Fruit fly (Drosophila melanogaster) whole organism, embryonic: ENCODE measurements around the gene bon.

ENCODE experiments used
- ATbp ChIP-seq: fragments of 200-800 bp; sonication (Bioruptor generic); optimal IDR thresholded peaks from 2 replicates; lab custom pipeline; 2017; ENCODE audit warnings: missing biosample characterization, mild to moderate bottlenecking, missing genetic modification characterization, missing genetic modification reagents
- Antp ChIP-seq: fragments of 200-800 bp; sonication (Bioruptor generic); optimal IDR thresholded peaks from 3 replicates; lab custom pipeline; 2016; ENCODE audit warnings: missing biosample characterization, missing genetic modification characterization
- B-H1 ChIP-seq: fragments of 200-800 bp; sonication (Bioruptor generic); IDR thresholded peaks from 3 replicates; pipeline ENCODE4 v1.3.6; 2022; ENCODE audit warnings: missing biosample characterization, missing genetic modification characterization
- Blimp-1 ChIP-seq: fragments of 200-800 bp; sonication (Bioruptor generic); optimal IDR thresholded peaks from 3 replicates; lab custom pipeline; 2018; ENCODE audit warnings: missing biosample characterization, missing genetic modification characterization, mild to moderate bottlenecking, moderate library complexity, missing genetic modification reagents
- BtbVII ChIP-seq: fragments of 200-800 bp; sonication (Bioruptor generic); optimal IDR thresholded peaks from 3 replicates; lab custom pipeline; 2017; ENCODE audit warnings: missing biosample characterization, mild to moderate bottlenecking, missing genetic modification characterization
- CG1024 ChIP-seq: fragments of 200-800 bp; sonication (Bioruptor generic); IDR thresholded peaks from 2 replicates; pipeline ENCODE4 v1.3.6; 2022; ENCODE audit warnings: missing biosample characterization, missing genetic modification characterization
- CG10543 ChIP-seq: fragments of 200-800 bp; sonication (Bioruptor generic); optimal IDR thresholded peaks from 3 replicates; lab custom pipeline; 2017; ENCODE audit warnings: missing biosample characterization, mild to moderate bottlenecking, missing genetic modification characterization, moderate library complexity
- CG10959 ChIP-seq: fragments of 200-800 bp; sonication (Bioruptor generic); IDR thresholded peaks from 2 replicates; pipeline ENCODE4 v1.3.6; 2022; ENCODE audit warnings: missing biosample characterization, missing genetic modification characterization
- CG11085 ChIP-seq: fragments of 200-800 bp; sonication (Bioruptor generic); IDR thresholded peaks from 2 replicates; pipeline ENCODE4 v1.3.6; 2022; ENCODE audit warnings: missing biosample characterization, missing genetic modification characterization
- CG11723 ChIP-seq: fragments of 200-800 bp; sonication (Bioruptor generic); optimal IDR thresholded peaks from 2 replicates; lab custom pipeline; 2017; ENCODE audit warnings: missing biosample characterization, mild to moderate bottlenecking, missing genetic modification characterization
- CG12104 ChIP-seq: fragments of 200-800 bp; sonication (Bioruptor generic); optimal IDR thresholded peaks from 3 replicates; lab custom pipeline; 2016; ENCODE audit warnings: missing biosample characterization, missing genetic modification characterization
- CG13296 ChIP-seq: fragments of 200-800 bp; sonication (Bioruptor generic); optimal IDR thresholded peaks from 3 replicates; lab custom pipeline; 2018; ENCODE audit warnings: missing biosample characterization, mild to moderate bottlenecking, missing genetic modification characterization
- CG17359 ChIP-seq: fragments of 200-800 bp; sonication (Bioruptor generic); optimal IDR thresholded peaks from 3 replicates; lab custom pipeline; 2018; ENCODE audit warnings: missing biosample characterization, mild to moderate bottlenecking, missing genetic modification characterization, moderate library complexity
- CG2202 ChIP-seq: fragments of 200-800 bp; sonication (Bioruptor generic); optimal IDR thresholded peaks from 2 replicates; lab custom pipeline; 2018; ENCODE audit warnings: missing biosample characterization, mild to moderate bottlenecking, missing genetic modification characterization
- CG33213 ChIP-seq: fragments of 200-800 bp; sonication (Bioruptor generic); optimal IDR thresholded peaks from 3 replicates; lab custom pipeline; 2016; ENCODE audit warnings: missing biosample characterization, missing genetic modification characterization
- CG4282 ChIP-seq: fragments of 200-800 bp; sonication (Bioruptor generic); optimal IDR thresholded peaks from 2 replicates; lab custom pipeline; 2016; ENCODE audit warnings: missing biosample characterization, missing genetic modification characterization
- CG4404 ChIP-seq: fragments of 200-800 bp; sonication (Bioruptor generic); IDR thresholded peaks from 2 replicates; pipeline ENCODE4 v1.3.6; 2022; ENCODE audit warnings: missing biosample characterization, missing genetic modification characterization
- CG4424 ChIP-seq: fragments of 200-800 bp; sonication (Bioruptor generic); optimal IDR thresholded peaks from 3 replicates; lab custom pipeline; 2016; ENCODE audit warnings: missing biosample characterization, missing genetic modification characterization
- CG4617 ChIP-seq: fragments of 200-800 bp; sonication (Bioruptor generic); optimal IDR thresholded peaks from 3 replicates; lab custom pipeline; 2016; ENCODE audit warnings: missing biosample characterization, missing genetic modification characterization, borderline replicate concordance
- CG6272 ChIP-seq: fragments of 200-800 bp; sonication (Bioruptor generic); IDR thresholded peaks from 2 replicates; pipeline ENCODE4 v1.3.6; 2022; ENCODE audit warnings: missing biosample characterization, missing genetic modification characterization
- CG6654 ChIP-seq: fragments of 200-800 bp; sonication (Bioruptor generic); optimal IDR thresholded peaks from 2 replicates; lab custom pipeline; 2017; ENCODE audit warnings: missing biosample characterization, mild to moderate bottlenecking, missing genetic modification characterization
- CG7928 ChIP-seq: fragments of 200-800 bp; sonication (Bioruptor generic); optimal IDR thresholded peaks from 2 replicates; lab custom pipeline; 2017; ENCODE audit warnings: missing biosample characterization, mild to moderate bottlenecking, missing genetic modification characterization
- CG8924 ChIP-seq: fragments of 200-800 bp; optimal IDR thresholded peaks from 3 replicates; lab custom pipeline; 2019; ENCODE audit warnings: missing biosample characterization, mild to moderate bottlenecking, missing genetic modification characterization, moderate library complexity
- CG9727 ChIP-seq: fragments of 200-800 bp; sonication (Bioruptor generic); optimal IDR thresholded peaks from 3 replicates; lab custom pipeline; 2017; ENCODE audit warnings: missing biosample characterization, mild to moderate bottlenecking, missing genetic modification characterization
- CG9932 ChIP-seq: fragments of 200-800 bp; sonication (Bioruptor generic); IDR thresholded peaks from 2 replicates; pipeline ENCODE4 v1.3.6; 2022; ENCODE audit warnings: missing biosample characterization, missing genetic modification characterization
- Doc2 ChIP-seq: fragments of 200-800 bp; sonication (Bioruptor generic); IDR thresholded peaks from 2 replicates; pipeline ENCODE4 v1.3.6; 2022; ENCODE audit warnings: missing biosample characterization, missing genetic modification characterization
- Ets65A ChIP-seq: fragments of 200-800 bp; sonication (Bioruptor generic); peaks from one replicate; lab custom pipeline; 2016; ENCODE audit warnings: missing biosample characterization, missing genetic modification characterization
- HLH54F ChIP-seq: fragments of 200-800 bp; sonication (Bioruptor generic); optimal IDR thresholded peaks from 3 replicates; lab custom pipeline; 2016; ENCODE audit warnings: missing biosample characterization, missing genetic modification characterization
- NFAT ChIP-seq: fragments of 200-800 bp; sonication (Bioruptor generic); IDR thresholded peaks from 2 replicates; pipeline ENCODE4 v1.3.6; 2022; ENCODE audit warnings: missing biosample characterization, missing genetic modification characterization
- Oaz ChIP-seq: fragments of 200-800 bp; sonication (Bioruptor generic); IDR thresholded peaks from 2 replicates; pipeline ENCODE4 v1.3.6; 2022; ENCODE audit warnings: missing biosample characterization, missing genetic modification characterization
- Six4 ChIP-seq: fragments of 200-800 bp; sonication (Bioruptor generic); optimal IDR thresholded peaks from 2 replicates; lab custom pipeline; 2016; ENCODE audit warnings: missing biosample characterization, missing genetic modification characterization
- Sry-β ChIP-seq: fragments of 200-800 bp; sonication (Bioruptor generic); optimal IDR thresholded peaks from 2 replicates; lab custom pipeline; 2018; ENCODE audit warnings: missing biosample characterization, mild to moderate bottlenecking, missing genetic modification characterization, moderate library complexity
- Usf ChIP-seq: fragments of 200-800 bp; sonication (Bioruptor generic); optimal IDR thresholded peaks from 2 replicates; lab custom pipeline; 2017; ENCODE audit warnings: missing genotype, missing biosample characterization, missing genetic modification characterization
- Xrp1 ChIP-seq: fragments of 200-800 bp; sonication (Bioruptor generic); IDR thresholded peaks from 2 replicates; pipeline ENCODE4 v1.3.6; 2022; ENCODE audit warnings: missing biosample characterization, missing genetic modification characterization
- ase ChIP-seq: fragments of 200-800 bp; sonication (Bioruptor generic); IDR thresholded peaks from 3 replicates; pipeline ENCODE4 v1.3.6; 2022; ENCODE audit warnings: missing biosample characterization, missing genetic modification characterization
- cas ChIP-seq: fragments of 200-800 bp; sonication (Bioruptor generic); IDR thresholded peaks from 2 replicates; pipeline ENCODE4 v1.3.6; 2022; ENCODE audit warnings: missing biosample characterization, missing genetic modification characterization
- dysf ChIP-seq: fragments of 200-800 bp; sonication (Bioruptor generic); IDR thresholded peaks from 3 replicates; pipeline ENCODE4 v1.3.6; 2022; ENCODE audit warnings: missing biosample characterization, missing genetic modification characterization
- emc ChIP-seq: fragments of 200-800 bp; sonication (Bioruptor generic); optimal IDR thresholded peaks from 2 replicates; lab custom pipeline; 2016; ENCODE audit warnings: missing biosample characterization, missing genetic modification characterization
- exex ChIP-seq: fragments of 200-800 bp; sonication (Bioruptor generic); optimal IDR thresholded peaks from 4 replicates; lab custom pipeline; 2018; ENCODE audit warnings: missing biosample characterization, mild to moderate bottlenecking, missing genetic modification characterization, moderate library complexity
- gem ChIP-seq: fragments of 200-800 bp; sonication (Bioruptor generic); optimal IDR thresholded peaks from 2 replicates; lab custom pipeline; 2019; ENCODE audit warnings: missing biosample characterization, mild to moderate bottlenecking, missing genetic modification characterization, moderate library complexity
- nerfin-1 ChIP-seq: fragments of 200-800 bp; sonication (Bioruptor generic); optimal IDR thresholded peaks from 3 replicates; lab custom pipeline; 2019; ENCODE audit warnings: missing biosample characterization, mild to moderate bottlenecking, missing genetic modification characterization, moderate library complexity
- odd ChIP-seq: fragments of 200-800 bp; sonication (Bioruptor generic); optimal IDR thresholded peaks from 2 replicates; lab custom pipeline; 2017; ENCODE audit warnings: missing biosample characterization, mild to moderate bottlenecking, missing genetic modification characterization
- pb ChIP-seq: fragments of 200-800 bp; sonication (Bioruptor generic); optimal IDR thresholded peaks from 3 replicates; lab custom pipeline; 2016; ENCODE audit warnings: missing biosample characterization, missing genetic modification characterization
- pzg ChIP-seq: fragments of 200-800 bp; sonication (Bioruptor generic); optimal IDR thresholded peaks from 3 replicates; lab custom pipeline; 2018; ENCODE audit warnings: missing biosample characterization, mild to moderate bottlenecking, missing genetic modification characterization, moderate library complexity
- schlank ChIP-seq: fragments of 200-800 bp; sonication (Bioruptor generic); optimal IDR thresholded peaks from 2 replicates; lab custom pipeline; 2018; ENCODE audit warnings: missing biosample characterization, mild to moderate bottlenecking, missing genetic modification characterization
- tap ChIP-seq: fragments of 200-800 bp; optimal IDR thresholded peaks from 3 replicates; lab custom pipeline; 2019; ENCODE audit warnings: missing biosample characterization, mild to moderate bottlenecking, missing genetic modification characterization, moderate library complexity
- tgo ChIP-seq: fragments of 200-800 bp; sonication (Bioruptor generic); IDR thresholded peaks from 3 replicates; pipeline ENCODE4 v1.3.6; 2022; ENCODE audit warnings: missing biosample characterization, missing genetic modification characterization
- zen ChIP-seq: fragments of 200-800 bp; sonication (Bioruptor generic); optimal IDR thresholded peaks from 3 replicates; lab custom pipeline; 2018; ENCODE audit warnings: missing biosample characterization, mild to moderate bottlenecking, missing genetic modification characterization, moderate library complexity
- zfh2 ChIP-seq: fragments of 200-800 bp; sonication (Bioruptor generic); optimal IDR thresholded peaks from 2 replicates; lab custom pipeline; 2016; ENCODE audit warnings: missing biosample characterization, missing genetic modification characterization

Gene bon

DNA sequence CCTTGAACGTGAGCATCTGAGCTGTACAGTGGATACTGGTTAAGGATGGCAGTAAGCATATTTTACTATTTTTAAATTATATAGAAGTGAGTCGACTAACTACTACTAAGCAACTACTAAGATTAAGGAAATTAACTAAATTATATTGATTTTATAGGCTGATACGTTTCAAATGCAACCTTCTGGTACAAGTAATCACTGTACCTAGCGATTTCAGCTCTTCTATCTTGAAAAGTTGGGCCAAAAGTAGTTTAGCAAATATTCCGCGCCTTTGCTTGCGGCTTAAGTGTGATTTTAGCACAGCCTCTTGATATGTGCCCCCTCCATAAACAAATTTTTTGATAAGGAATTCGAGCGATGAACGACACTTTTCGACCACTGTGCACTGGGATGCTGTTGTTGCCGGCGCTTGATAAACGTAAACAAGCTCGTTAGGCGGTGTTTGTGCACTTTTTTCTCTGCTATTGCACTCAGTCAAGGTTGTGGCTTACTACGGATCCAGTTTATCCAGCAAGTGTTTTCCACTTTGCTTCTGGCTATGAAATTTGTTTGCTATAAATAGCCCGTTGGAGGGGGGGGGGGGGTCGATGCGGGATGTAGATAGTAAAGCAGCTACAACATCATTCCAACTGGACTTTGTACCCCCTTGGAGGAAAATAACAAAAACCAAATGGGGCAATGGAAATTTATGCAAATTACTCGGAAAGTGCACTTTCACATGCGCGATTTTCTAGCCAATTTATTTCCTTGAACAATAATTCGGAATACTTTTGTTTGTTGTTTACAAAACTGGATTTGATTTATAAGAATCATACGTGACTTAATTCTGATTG, 36.4 kb upstream of the bon start (continued):
- TF ChIP-seq dysf: peak; percentile 86
- no peak for TF ChIP-seq nerfin-1 (tag; lab: Kevin White, UChicago)
- TF ChIP-seq CG6272 (GFP tag; lab: Robert Waterston, UW): peak; percentile 80
- TF ChIP-seq CG17359: peak; percentile 64
- peak; percentile 45 for TF ChIP-seq Xrp1 (GFP tag; lab: Robert Waterston, UW)
- TF ChIP-seq ase (GFP tag; lab: Robert Waterston, UW): peak; percentile 72; the same call in 2 of the 3 replicates
- peak; percentile 38 for TF ChIP-seq Blimp-1
- TF ChIP-seq gem (tag; lab: Kevin White, UChicago): peak; percentile 77
- peak; percentile 20 for TF ChIP-seq CG33213 (GFP tag; lab: Kevin White, UChicago)
- peak; percentile 39; the same call in 1 of the 2 replicates for TF ChIP-seq Oaz (GFP tag; lab: Robert Waterston, UW)
- TF ChIP-seq CG4282: no peak
- no peak for TF ChIP-seq emc (GFP tag; lab: Kevin White, UChicago)
- peak; percentile 74 for TF ChIP-seq CG8924 (tag; lab: Kevin White, UChicago)
- TF ChIP-seq Doc2 (GFP tag; lab: Robert Waterston, UW): no peak
- TF ChIP-seq CG1024 (GFP tag; lab: Robert Waterston, UW): peak; percentile 11; the same call in 1 of the 2 replicates
- no peak for TF ChIP-seq CG4617 (GFP tag; lab: Kevin White, UChicago)
- TF ChIP-seq Sry-β: no peak
- peak; percentile 49 for TF ChIP-seq CG4424 (GFP tag; lab: Kevin White, UChicago)
- peak; percentile 28 for TF ChIP-seq CG6654 (GFP tag; lab: Kevin White, UChicago)
- TF ChIP-seq ATbp: peak; percentile 16
- no peak for TF ChIP-seq CG2202
- TF ChIP-seq cas (GFP tag; lab: Robert Waterston, UW): peak; percentile 77
- TF ChIP-seq pb: no peak
- TF ChIP-seq zfh2 (GFP tag; lab: Kevin White, UChicago): peak; percentile 66
- no peak for TF ChIP-seq pzg (GFP tag; lab: Kevin White, UChicago)
- TF ChIP-seq odd (GFP tag; lab: Kevin White, UChicago): no peak
- peak; percentile 26 for TF ChIP-seq CG11723
- peak; percentile 67 for TF ChIP-seq CG9727 (GFP tag; lab: Kevin White, UChicago)
- TF ChIP-seq CG7928 (GFP tag; lab: Kevin White, UChicago): peak; percentile 4
- TF ChIP-seq zen (tag; lab: Kevin White, UChicago): no peak
- TF ChIP-seq CG4404 (GFP tag; lab: Robert Waterston, UW): peak; percentile 61
- TF ChIP-seq schlank (tag; lab: Kevin White, UChicago): no peak
- TF ChIP-seq Six4 (GFP tag; lab: Kevin White, UChicago): peak; percentile 37
- peak; percentile 90 for TF ChIP-seq CG9932 (GFP tag; lab: Robert Waterston, UW)
- TF ChIP-seq exex (tag; lab: Kevin White, UChicago): no peak
- TF ChIP-seq BtbVII: peak; percentile 83
- TF ChIP-seq B-H1 (GFP tag; lab: Robert Waterston, UW): 0 out of 3 replicates have a peak, but pooled peaks have one; percentile 35
- peak; percentile 35 for TF ChIP-seq Usf (GFP tag; lab: Kevin White, UChicago)
- TF ChIP-seq CG13296 (GFP tag; lab: Kevin White, UChicago): peak; percentile 61
- peak; percentile 30; the same call in 1 of the 2 replicates for TF ChIP-seq CG11085
- no peak for TF ChIP-seq CG10543
- TF ChIP-seq tap (tag; lab: Kevin White, UChicago): peak; percentile 65
- TF ChIP-seq HLH54F (GFP tag; lab: Kevin White, UChicago): peak; percentile 36
- TF ChIP-seq Ets65A (GFP tag; lab: Kevin White, UChicago): peak; percentile 33
- TF ChIP-seq CG10959 (GFP tag; lab: Robert Waterston, UW): 0 out of 2 replicates have a peak, but pooled peaks have one; percentile 37
- no peak for TF ChIP-seq CG12104
- TF ChIP-seq NFAT: peak; percentile 73
- TF ChIP-seq Antp (GFP tag; lab: Kevin White, UChicago): peak; percentile 7
- peak; percentile 83 for TF ChIP-seq tgo
